Worm (Caenorhabditis elegans) whole organism, L1 larva: ENCODE results near the gene sec-61.G.
A peak's percentile ranks its signal among the peaks of the same experiment; 100 is the strongest.

Source experiments
- C04F5.9 ChIP-seq: sonication (generic microtip); optimal IDR thresholded peaks from 2 replicates; lab custom pipeline; 2016; ENCODE audit warnings: missing genetic modification characterization, missing compliant biosample characterization
- F16B12.6 ChIP-seq: fragments of 150-350 bp; optimal IDR thresholded peaks from 2 replicates; lab custom pipeline; 2014; ENCODE audit warnings: missing biosample characterization, missing genetic modification characterization
- aha-1 ChIP-seq: fragments of 150-350 bp; optimal IDR thresholded peaks from 2 replicates; lab custom pipeline; 2014; ENCODE audit warnings: missing biosample characterization, missing genetic modification characterization
- alr-1 ChIP-seq: fragments of 200-800 bp; sonication (Bioruptor generic); optimal IDR thresholded peaks from 2 replicates; lab custom pipeline; 2018; ENCODE audit warnings: borderline replicate concordance, mild to moderate bottlenecking, missing genetic modification characterization, missing compliant biosample characterization
- blmp-1 ChIP-seq: fragments of 150-350 bp; optimal IDR thresholded peaks from 2 replicates; lab custom pipeline; 2014; ENCODE audit warnings: missing biosample characterization, missing genetic modification characterization
- ceh-63 ChIP-seq: fragments of 200-800 bp; sonication (Bioruptor generic); optimal IDR thresholded peaks from 2 replicates; lab custom pipeline; 2018; ENCODE audit warnings: mild to moderate bottlenecking, missing genetic modification characterization, missing compliant biosample characterization
- ceh-8 ChIP-seq: fragments of 200-800 bp; sonication (Bioruptor generic); optimal IDR thresholded peaks from 2 replicates; lab custom pipeline; 2018; ENCODE audit warnings: mild to moderate bottlenecking, missing genetic modification characterization, moderate library complexity, missing compliant biosample characterization
- ceh-82 ChIP-seq, 3 experiments: fragments of 150-350 bp in 1 of 3; sonication (generic microtip) in 2 of 3; optimal IDR thresholded peaks; 2 replicates each; lab custom pipeline; 2014 to 2017; ENCODE audit warnings: missing biosample characterization in 3 of 3, missing genetic modification characterization in 3 of 3
- ceh-88 ChIP-seq: fragments of 200-800 bp; sonication (Bioruptor generic); IDR thresholded peaks from 2 replicates; pipeline ENCODE4 v1.3.6; 2022; ENCODE audit warnings: missing genetic modification characterization, missing compliant biosample characterization
- dsc-1 ChIP-seq: sonication (generic microtip); optimal IDR thresholded peaks from 2 replicates; lab custom pipeline; 2016; ENCODE audit warnings: mild to moderate bottlenecking, missing genetic modification characterization, missing compliant biosample characterization
- efl-1 ChIP-seq, 4 experiments: fragments of 150-350 bp; optimal IDR thresholded peaks in 3 of 4; peaks in 1 of 4; 1 replicate in 1 of 4; 2 replicates in 3 of 4; lab custom pipeline; 2014; ENCODE audit warnings: missing biosample characterization in 2 of 4, missing genetic modification characterization in 2 of 4, missing genetic modification reagents in 2 of 4
- efl-3 ChIP-seq: fragments of 200-800 bp; sonication (Bioruptor generic); optimal IDR thresholded peaks from 2 replicates; lab custom pipeline; 2018; ENCODE audit warnings: mild to moderate bottlenecking, missing genetic modification characterization, missing compliant biosample characterization
- egl-13 ChIP-seq: sonication (generic microtip); optimal IDR thresholded peaks from 2 replicates; lab custom pipeline; 2016; ENCODE audit warnings: missing genotype, missing genetic modification reagents, missing genetic modification characterization, missing compliant biosample characterization
- elt-2 ChIP-seq: sonication (generic microtip); optimal IDR thresholded peaks from 2 replicates; lab custom pipeline; 2016; ENCODE audit warnings: missing genetic modification characterization, mild to moderate bottlenecking, inconsistent platforms, missing compliant biosample characterization, missing genetic modification reagents
- elt-3 ChIP-seq, 6 experiments: fragments of 150-350 bp in 1 of 6; sonication (generic microtip); optimal IDR thresholded peaks; 2 replicates each; lab custom pipeline; 2017 to 2018; ENCODE audit warnings: missing biosample characterization in 6 of 6, missing genetic modification characterization in 6 of 6, inconsistent platforms in 1 of 6
- ets-5 ChIP-seq: fragments of 200-800 bp; sonication (Bioruptor generic); IDR thresholded peaks from 2 replicates; pipeline ENCODE4 v1.3.6; 2022; ENCODE audit warnings: missing genetic modification characterization, missing compliant biosample characterization
- fkh-10 ChIP-seq: sonication (generic microtip); optimal IDR thresholded peaks from 2 replicates; lab custom pipeline; 2017; ENCODE audit warnings: missing biosample characterization, missing genetic modification reagents, missing genetic modification characterization
- fkh-4 ChIP-seq: sonication (generic microtip); optimal IDR thresholded peaks from 2 replicates; lab custom pipeline; 2016; ENCODE audit warnings: missing compliant biosample characterization, missing genetic modification characterization, borderline replicate concordance
- fos-1 ChIP-seq: fragments of 150-350 bp; optimal IDR thresholded peaks from 2 replicates; lab custom pipeline; 2014; ENCODE audit warnings: missing biosample characterization, missing genetic modification characterization
- grh-1 ChIP-seq: fragments of 200-800 bp; sonication (Bioruptor generic); IDR thresholded peaks from 2 replicates; pipeline ENCODE4 v1.3.6; 2022; ENCODE audit warnings: missing genetic modification reagents, missing genetic modification characterization, missing compliant biosample characterization
- hlh-17 ChIP-seq: fragments of 200-800 bp; sonication (Bioruptor generic); optimal IDR thresholded peaks from 2 replicates; lab custom pipeline; 2018; ENCODE audit warnings: missing genetic modification characterization, mild to moderate bottlenecking, missing compliant biosample characterization, moderate library complexity, borderline replicate concordance
- hpl-2 ChIP-seq: fragments of 150-350 bp; optimal IDR thresholded peaks from 2 replicates; lab custom pipeline; 2014; ENCODE audit warnings: missing biosample characterization, missing genetic modification reagents, missing genetic modification characterization
- irx-1 ChIP-seq: sonication (generic microtip); optimal IDR thresholded peaks from 2 replicates; lab custom pipeline; 2016; ENCODE audit warnings: missing genetic modification characterization, missing compliant biosample characterization
- lin-13 ChIP-seq: fragments of 150-350 bp; optimal IDR thresholded peaks from 2 replicates; lab custom pipeline; 2014; ENCODE audit warnings: missing biosample characterization, missing genetic modification reagents, missing genetic modification characterization
- lin-15B ChIP-seq: fragments of 150-350 bp; sonication (generic microtip); optimal IDR thresholded peaks from 3 replicates; lab custom pipeline; 2014; ENCODE audit warnings: missing biosample characterization, missing genetic modification characterization
- lsy-2 ChIP-seq, 2 experiments: fragments of 150-350 bp; optimal IDR thresholded peaks; 2 replicates each; lab custom pipeline; 2014; ENCODE audit warnings: missing biosample characterization in 2 of 2, missing genetic modification characterization in 2 of 2
- mdl-1 ChIP-seq, 2 experiments: fragments of 150-350 bp; optimal IDR thresholded peaks; 2 replicates each; lab custom pipeline; 2014 to 2017; ENCODE audit warnings: missing biosample characterization in 2 of 2, missing genetic modification characterization in 2 of 2, inconsistent platforms in 1 of 2
- mef-2 ChIP-seq: fragments of 150-350 bp; optimal IDR thresholded peaks from 2 replicates; lab custom pipeline; 2014; ENCODE audit warnings: missing biosample characterization, missing genetic modification characterization
- nhr-11 ChIP-seq: fragments of 150-350 bp; optimal IDR thresholded peaks from 2 replicates; lab custom pipeline; 2014; ENCODE audit warnings: missing biosample characterization, missing genetic modification characterization
- nhr-19 ChIP-seq: fragments of 200-800 bp; sonication (Bioruptor generic); conservative IDR thresholded peaks from 2 replicates; pipeline ENCODE4 v1.3.6; 2022; ENCODE audit warnings: missing genetic modification characterization, missing compliant biosample characterization
- nhr-28 ChIP-seq: fragments of 150-350 bp; optimal IDR thresholded peaks from 2 replicates; lab custom pipeline; 2014; ENCODE audit warnings: missing biosample characterization, missing genetic modification characterization
- nhr-71 ChIP-seq: sonication (generic microtip); optimal IDR thresholded peaks from 2 replicates; lab custom pipeline; 2016; ENCODE audit warnings: mild to moderate bottlenecking, missing genetic modification characterization, moderate library complexity, missing compliant biosample characterization
- nhr-77 ChIP-seq: fragments of 150-350 bp; optimal IDR thresholded peaks from 2 replicates; lab custom pipeline; 2014; ENCODE audit warnings: missing biosample characterization, missing genetic modification characterization
- nhr-84 ChIP-seq: sonication (generic microtip); optimal IDR thresholded peaks from 2 replicates; lab custom pipeline; 2017; ENCODE audit warnings: missing biosample characterization, missing genetic modification characterization
- pag-3 ChIP-seq: sonication (generic microtip); optimal IDR thresholded peaks from 2 replicates; lab custom pipeline; 2017; ENCODE audit warnings: missing genetic modification characterization, mild to moderate bottlenecking, missing compliant biosample characterization, antibody characterized with exemption, borderline replicate concordance; ENCODE audit not compliant: insufficient read depth
- rnt-1 ChIP-seq: sonication (generic microtip); optimal IDR thresholded peaks from 2 replicates; lab custom pipeline; 2016; ENCODE audit warnings: mild to moderate bottlenecking, missing genetic modification characterization, moderate library complexity, missing compliant biosample characterization
- skn-1 ChIP-seq: fragments of 150-350 bp; optimal IDR thresholded peaks from 2 replicates; lab custom pipeline; 2014; ENCODE audit warnings: missing biosample characterization, missing genetic modification characterization
- swsn-7 ChIP-seq: sonication (generic microtip); optimal IDR thresholded peaks from 2 replicates; lab custom pipeline; 2016; ENCODE audit warnings: missing genetic modification characterization, missing compliant biosample characterization
- tbx-2 ChIP-seq: sonication (generic microtip); optimal IDR thresholded peaks from 2 replicates; lab custom pipeline; 2016; ENCODE audit warnings: missing genetic modification characterization, missing compliant biosample characterization
- unc-130 ChIP-seq: fragments of 150-350 bp; optimal IDR thresholded peaks from 2 replicates; lab custom pipeline; 2017; ENCODE audit warnings: missing biosample characterization, missing genetic modification characterization, inconsistent platforms
- unc-62 ChIP-seq: fragments of 150-350 bp; optimal IDR thresholded peaks from 2 replicates; lab custom pipeline; 2014; ENCODE audit warnings: missing biosample characterization, missing genetic modification reagents, missing genetic modification characterization
- unc-98 ChIP-seq: fragments of 200-800 bp; sonication (Bioruptor generic); IDR thresholded peaks from 2 replicates; pipeline ENCODE4 v1.3.6; 2022; ENCODE audit warnings: missing genetic modification characterization, missing compliant biosample characterization

Gene sec-61.G

ce11 chrV:10867586-10867985, 29.4 kb downstream of the sec-61.G start (continued):
- TF ChIP-seq elt-3 (tag; optimal IDR thresholded peaks at IDR 0.05; lab: Kevin White, UChicago) (peak in 3 of 6 experiments; percentile 35 to 69 (median 40)), hlh-17 (GFP tag; lab: Kevin White, UChicago) (no peak), efl-3 (GFP tag; lab: Kevin White, UChicago) (no peak), efl-1 (optimal IDR thresholded peaks at IDR 0.05; lab: Kevin White, UChicago) (peak in 1 of 2 experiments; percentile 18), efl-1 (GFP tag; optimal IDR thresholded peaks at IDR 0.05 in 1 of 2; lab: Kevin White, UChicago) (no peak), ceh-82 (tag; optimal IDR thresholded peaks at IDR 0.05; lab: Kevin White, UChicago) (no peak), swsn-7 (tag; lab: Kevin White, UChicago) (peak; percentile 47), fos-1 (tag; lab: Kevin White, UChicago) (no peak), alr-1 (tag; lab: Kevin White, UChicago) (no peak), lsy-2 (tag; optimal IDR thresholded peaks at IDR 0.05; lab: Kevin White, UChicago) (peak; percentile 41 to 42), hpl-2 (GFP tag; lab: Kevin White, UChicago) (no peak), lin-13 (GFP tag; lab: Kevin White, UChicago) (no peak), grh-1 (no peak), mef-2 (tag; lab: Kevin White, UChicago) (peak; percentile 27), F16B12.6 (no peak), unc-130 (tag; lab: Kevin White, UChicago) (no peak), fkh-10 (GFP tag; lab: Kevin White, UChicago) (peak; percentile 59), mdl-1 (tag; optimal IDR thresholded peaks at IDR 0.05; lab: Kevin White, UChicago) (peak in 1 of 2 experiments; percentile 50), unc-98 (GFP tag; lab: Robert Waterston, UW) (no peak), fkh-4 (tag; lab: Kevin White, UChicago) (no peak), nhr-71 (tag; lab: Kevin White, UChicago) (peak; percentile 81), skn-1 (no peak), tbx-2 (tag; lab: Kevin White, UChicago) (peak; percentile 64), dsc-1 (tag; lab: Kevin White, UChicago) (no peak), nhr-11 (tag; lab: Kevin White, UChicago) (no peak), nhr-28 (no peak), elt-2 (tag; lab: Kevin White, UChicago) (no peak), aha-1 (tag; lab: Kevin White, UChicago) (no peak), irx-1 (tag; lab: Kevin White, UChicago) (peak; percentile 28), pag-3 (tag; lab: Kevin White, UChicago) (no peak), C04F5.9 (no peak), ceh-88 (no peak), unc-62 (no peak), ceh-63 (GFP tag; lab: Kevin White, UChicago) (no peak), rnt-1 (tag; lab: Kevin White, UChicago) (no peak), lin-15B (tag; lab: Kevin White, UChicago) (no peak), egl-13 (tag; lab: Kevin White, UChicago) (peak; percentile 77), ceh-8 (GFP tag; lab: Kevin White, UChicago) (no peak), nhr-77 (tag; lab: Kevin White, UChicago) (no peak), ets-5 (GFP tag; lab: Robert Waterston, UW) (no peak), nhr-19 (GFP tag; lab: Robert Waterston, UW) (peak; percentile 41), blmp-1 (peak; percentile 62), nhr-84 (tag; lab: Kevin White, UChicago) (no peak)

ce11 chrV:10866340-10866739, 30.6 kb downstream of the sec-61.G start:
- TF ChIP-seq ceh-88 (0 out of 2 replicates have a peak, but pooled peaks have one; percentile 11), ets-5 (GFP tag; lab: Robert Waterston, UW) (peak; percentile 94; the same call in 1 of the 2 replicates)
